Worm (Caenorhabditis elegans): Measurements from ENCODE around the gene F56B3.11.

F56B3.11 gene

DNA sequence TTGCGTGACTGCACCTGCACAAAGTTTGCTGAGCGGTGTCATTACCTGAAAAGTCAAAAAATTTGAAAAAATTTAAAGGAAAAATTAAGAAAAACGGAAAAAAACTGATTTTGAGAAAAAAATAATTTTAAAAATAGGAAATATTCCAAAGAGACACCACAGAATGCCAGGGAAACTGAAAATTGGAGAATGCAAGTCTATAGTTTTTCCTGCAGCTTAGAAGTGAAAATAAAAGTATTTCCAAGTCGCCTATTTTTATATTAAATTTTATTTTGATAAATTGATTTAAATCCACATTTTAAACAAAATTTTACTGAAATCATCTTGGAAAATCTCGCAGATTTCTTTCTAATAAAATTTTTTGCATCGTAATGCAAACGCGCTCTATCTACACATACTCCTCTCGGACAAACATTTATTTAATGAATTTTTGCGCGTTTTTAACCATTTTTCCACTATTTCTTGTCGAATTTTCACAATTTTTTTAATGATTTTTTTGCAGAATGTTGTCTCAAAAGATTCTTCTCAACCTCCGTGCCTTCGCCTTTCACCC is at the start of gene F56B3.11, which contains the start of gene ech-5:
Gene F56B3.11, minus strand, starts transcription at position 51 of the 553 bp plus-strand sequence.
Gene ech-5, plus strand, starts transcription at position 503 of the 553 bp plus-strand sequence.
- TF ChIP-seq unc-62 (GFP tag; optimal IDR thresholded peaks at IDR 0.05) = no peak

DNA sequence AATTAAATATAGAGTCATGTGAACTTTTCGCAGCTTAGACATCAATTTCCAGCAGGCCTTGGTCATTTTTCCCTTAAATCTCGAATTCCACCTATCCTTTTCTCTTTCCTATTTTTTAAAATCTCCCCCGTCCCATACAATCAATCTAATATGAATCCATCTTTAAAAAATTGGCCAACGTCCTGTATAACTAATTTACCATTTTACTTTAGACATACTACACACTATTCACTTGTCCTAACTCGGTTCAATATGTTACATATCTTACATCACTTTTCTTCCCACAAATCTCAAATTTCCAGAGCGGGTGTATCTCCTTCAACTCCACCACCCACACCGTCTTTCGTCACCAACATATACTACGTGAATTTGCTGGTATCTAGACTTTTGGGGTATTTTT is 48.8 kb upstream of the F56B3.11 start, which contains the start of gene lgc-33:
Gene lgc-33, plus strand, starts transcription at position 301 of the 400 bp plus-strand sequence.
- TF ChIP-seq unc-62 (GFP tag; optimal IDR thresholded peaks at IDR 0.05) = no peak

DNA sequence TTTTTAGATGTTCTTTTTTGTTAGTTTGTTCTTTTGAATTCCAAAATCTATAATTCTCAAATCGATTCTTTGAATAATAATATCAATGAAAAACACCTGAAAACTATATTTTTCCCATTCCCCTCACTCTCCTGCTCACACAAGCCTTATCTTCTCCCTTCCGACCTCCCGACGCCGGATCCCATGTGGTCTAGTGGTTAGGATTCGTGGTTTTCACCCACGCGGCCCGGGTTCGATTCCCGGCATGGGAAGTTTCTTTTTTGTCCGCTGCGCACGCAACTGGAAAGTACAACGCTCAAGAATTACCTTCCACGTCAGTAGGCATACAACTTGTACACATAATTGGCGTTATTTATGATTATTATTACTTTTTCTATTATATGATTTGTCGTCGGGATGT is 46.3 kb upstream of the F56B3.11 start:
- no peak for TF ChIP-seq unc-62 (GFP tag; optimal IDR thresholded peaks at IDR 0.05)

DNA sequence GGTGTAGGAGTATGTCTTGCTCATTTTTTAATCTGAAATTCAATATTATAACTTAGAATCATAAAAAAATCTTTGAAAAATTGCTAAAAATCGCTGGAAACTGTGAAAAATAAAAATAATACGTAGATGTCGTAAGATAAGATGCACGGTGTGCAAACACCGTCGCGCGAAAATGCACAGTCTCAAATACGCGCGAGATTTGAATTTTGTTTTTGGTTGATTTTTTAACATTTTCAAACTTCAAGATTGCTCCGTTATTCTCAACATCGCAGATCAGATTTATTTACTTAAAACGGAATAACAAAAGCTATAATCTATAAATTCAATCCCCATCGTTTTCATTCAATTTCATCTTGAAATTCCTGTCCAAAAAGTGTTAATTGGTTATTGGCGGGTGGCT is 45.7 kb upstream of the F56B3.11 start, which contains the start of gene Y55F3BR.6:
Gene Y55F3BR.6, minus strand, starts transcription at position 32 of the 400 bp plus-strand sequence.
- TF ChIP-seq unc-62 (GFP tag; optimal IDR thresholded peaks at IDR 0.05) = no peak

DNA sequence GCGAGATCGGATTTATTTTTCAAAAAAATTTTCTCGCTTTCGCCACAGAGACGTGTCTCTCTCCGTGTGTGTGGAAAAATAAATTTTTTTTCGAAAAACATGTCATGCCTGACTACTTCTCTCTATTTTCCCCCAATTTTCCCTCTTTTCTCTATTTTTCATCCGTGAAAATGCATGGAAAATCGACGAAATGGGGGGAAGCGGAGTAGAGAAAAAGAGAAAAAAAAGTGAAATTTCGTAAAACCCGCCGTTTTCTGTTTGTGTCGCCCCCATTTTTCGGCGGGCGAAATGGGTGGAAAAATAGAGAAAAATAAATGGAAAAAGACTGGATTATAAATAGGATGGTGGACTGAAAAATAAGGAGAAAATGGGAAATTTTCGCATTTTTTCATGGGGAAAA is 37.1 kb upstream of the F56B3.11 start:
- no peak for TF ChIP-seq unc-62 (GFP tag; optimal IDR thresholded peaks at IDR 0.05)

DNA sequence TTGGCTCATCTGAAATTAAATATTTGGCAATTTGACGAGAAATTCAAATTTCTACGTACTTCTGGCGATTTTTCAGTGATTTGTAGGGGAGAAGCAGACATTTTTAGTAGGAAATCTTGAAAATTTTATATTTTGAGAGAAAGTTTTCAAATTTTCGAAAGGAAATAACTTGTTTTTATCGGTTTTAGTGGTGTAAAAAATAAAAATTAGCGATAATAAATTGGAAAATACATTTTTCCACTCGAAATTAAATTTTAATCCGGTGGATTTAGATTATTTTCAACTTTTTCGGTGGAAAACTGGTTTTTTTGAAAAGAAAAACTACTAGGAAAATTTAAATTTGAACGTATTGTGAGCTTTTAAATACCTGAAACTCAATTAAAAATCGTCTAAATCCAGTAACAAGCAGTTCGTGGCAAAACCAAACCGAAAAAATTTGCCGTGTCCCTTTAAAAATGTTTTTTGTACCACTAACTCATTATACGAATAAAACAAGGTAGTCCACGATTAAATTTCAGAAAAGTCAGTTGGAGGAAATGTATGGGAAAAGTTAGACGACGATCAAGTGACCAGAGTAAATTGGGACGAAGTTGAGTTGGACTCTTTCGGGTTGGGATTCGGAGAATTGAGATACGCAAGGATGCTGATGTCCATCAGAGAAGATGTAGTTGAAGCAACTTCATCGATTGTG is 35.6 kb upstream of the F56B3.11 start, which contains the start of the genes madf-1 and Y55F3BR.10:
Gene madf-1, minus strand, starts transcription at position 101 of the 691 bp plus-strand sequence.
Gene Y55F3BR.10, plus strand, starts transcription at position 641 of the 691 bp plus-strand sequence.
- TF ChIP-seq unc-62 (GFP tag; optimal IDR thresholded peaks at IDR 0.05) = no peak

DNA sequence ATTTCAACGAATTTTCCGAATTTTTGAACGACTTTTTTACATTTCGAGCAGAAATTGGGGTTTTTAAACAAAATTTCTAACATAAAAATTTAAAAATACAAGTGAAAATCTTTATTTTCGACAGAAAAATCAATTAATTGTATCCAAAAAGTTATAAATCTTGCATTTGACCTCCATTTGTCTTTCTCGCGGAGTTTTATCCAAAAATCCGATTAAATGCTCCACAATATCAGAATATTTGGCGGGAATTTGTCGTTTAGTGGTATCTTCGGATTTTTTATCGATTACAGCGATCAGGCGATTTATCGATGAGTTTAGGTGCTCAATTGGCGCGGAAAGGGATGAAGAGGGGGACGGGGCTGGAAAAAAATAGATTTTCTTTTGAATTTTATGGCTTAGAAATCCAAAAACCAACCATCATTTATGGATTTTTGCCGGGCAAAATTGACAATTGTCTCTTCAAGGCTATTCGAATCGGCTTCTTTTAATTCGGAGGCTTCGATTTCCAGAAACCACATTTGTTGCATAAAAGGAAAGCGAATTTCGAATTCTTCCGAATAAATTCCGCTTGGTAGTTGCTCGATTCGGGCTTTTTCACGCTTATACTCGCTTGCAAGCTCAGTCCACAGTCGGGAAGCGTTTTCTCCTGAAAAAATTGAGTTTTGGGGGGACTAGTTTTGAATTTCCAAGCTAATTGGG is 34.0 kb upstream of the F56B3.11 start:
- TF ChIP-seq unc-62 (GFP tag; optimal IDR thresholded peaks at IDR 0.05) = no peak

DNA sequence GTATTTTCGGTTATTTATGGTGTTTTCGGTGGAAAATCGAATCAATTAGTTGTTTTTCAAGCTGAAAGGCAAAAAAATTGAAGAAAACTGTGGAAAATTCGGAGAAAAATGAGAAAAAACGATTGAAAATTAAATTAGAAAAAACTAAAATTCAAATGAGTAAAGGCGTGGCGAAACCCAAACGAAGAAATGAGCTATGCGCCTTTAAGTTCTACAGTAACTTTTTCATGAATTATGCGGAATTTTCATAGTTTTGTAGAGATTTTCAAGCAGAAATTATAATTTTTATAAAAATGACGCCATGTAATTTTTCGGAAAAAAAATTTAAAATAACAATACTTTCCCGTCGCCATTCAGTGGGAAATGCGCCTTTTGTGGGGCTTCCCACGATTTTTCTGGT is 33.3 kb upstream of the F56B3.11 start:
- no peak for TF ChIP-seq unc-62 (GFP tag; optimal IDR thresholded peaks at IDR 0.05)

DNA sequence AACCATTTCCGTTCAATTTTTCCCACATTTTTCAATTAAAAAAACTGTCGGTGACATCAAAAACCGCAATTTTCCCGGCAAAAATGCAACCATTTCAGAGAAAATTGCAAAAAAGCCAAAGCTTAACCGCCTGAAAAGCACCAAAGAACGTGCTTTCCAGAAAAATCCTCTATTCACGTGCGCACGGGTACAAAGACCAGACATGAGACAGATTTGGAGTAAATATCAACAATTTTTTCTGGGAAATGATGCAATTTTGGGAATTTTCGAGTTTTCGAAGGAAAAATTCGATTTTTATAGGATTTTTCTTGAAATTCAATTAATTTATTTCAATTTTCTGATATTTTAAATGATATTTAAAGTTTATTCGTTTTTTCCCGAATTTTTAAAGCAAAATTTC is 32.7 kb upstream of the F56B3.11 start:
- TF ChIP-seq unc-62 (GFP tag; optimal IDR thresholded peaks at IDR 0.05) = no peak

DNA sequence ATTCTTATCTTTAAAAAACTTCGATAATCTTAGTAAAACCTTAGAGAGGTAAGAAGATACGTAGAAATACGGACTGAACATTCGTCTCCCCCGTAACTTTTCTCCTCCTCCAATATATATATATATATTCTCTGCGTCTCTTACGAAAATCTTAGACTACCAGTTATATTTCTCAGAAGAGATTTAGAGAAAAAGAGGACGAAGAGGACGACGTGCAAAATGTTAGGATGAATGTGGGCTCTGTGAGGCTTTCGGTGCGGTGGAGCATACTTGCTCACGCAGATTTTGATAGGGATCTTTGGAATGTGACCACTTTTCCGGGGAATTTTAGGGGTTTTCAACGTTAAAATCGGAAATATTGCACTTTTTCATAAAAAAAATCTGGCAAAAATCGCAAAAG is 32.1 kb upstream of the F56B3.11 start:
- TF ChIP-seq unc-62 (GFP tag; optimal IDR thresholded peaks at IDR 0.05) = no peak

DNA sequence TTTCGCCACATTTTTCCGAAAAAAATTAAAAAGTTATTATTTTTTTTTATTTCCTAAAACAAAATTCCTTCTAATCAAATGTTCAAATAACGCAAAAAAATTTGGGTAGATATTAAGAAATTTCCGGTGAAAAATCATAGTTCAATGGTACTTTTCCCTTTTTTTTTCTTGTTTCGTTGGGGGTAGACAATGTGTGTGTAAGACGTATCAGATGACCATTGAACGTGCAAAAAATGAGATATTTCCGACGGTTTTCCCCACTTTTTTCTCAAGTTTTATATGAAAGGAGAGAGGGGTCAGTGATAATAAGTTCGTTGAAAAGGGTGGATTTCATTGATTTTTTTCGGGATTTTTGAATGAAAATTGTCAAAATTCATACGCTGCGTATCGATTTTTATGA is 29.8 kb upstream of the F56B3.11 start:
- TF ChIP-seq unc-62 (GFP tag; optimal IDR thresholded peaks at IDR 0.05) = no peak

DNA sequence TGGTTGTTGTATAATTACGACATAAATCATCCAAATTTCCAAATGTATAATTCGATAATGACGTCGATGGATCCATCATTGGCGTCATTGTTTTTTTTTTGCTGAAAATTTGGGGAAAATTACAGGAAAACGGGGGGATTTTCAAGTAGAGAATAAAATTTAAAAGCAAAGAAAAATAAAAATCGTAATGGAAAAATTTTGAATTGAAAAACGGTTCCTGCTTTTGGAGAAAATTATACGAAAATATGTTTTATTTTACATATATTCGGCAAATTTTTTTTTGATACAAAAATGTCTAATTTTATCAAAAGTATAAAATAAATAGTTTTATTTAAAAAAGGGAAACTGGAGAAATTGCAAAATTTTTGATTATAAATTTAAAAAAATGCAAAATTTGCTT is 28.5 kb upstream of the F56B3.11 start, which contains the start of gene zipt-15:
Gene zipt-15, minus strand, starts transcription at position 101 of the 400 bp plus-strand sequence.
- TF ChIP-seq unc-62 (GFP tag; optimal IDR thresholded peaks at IDR 0.05) = no peak

DNA sequence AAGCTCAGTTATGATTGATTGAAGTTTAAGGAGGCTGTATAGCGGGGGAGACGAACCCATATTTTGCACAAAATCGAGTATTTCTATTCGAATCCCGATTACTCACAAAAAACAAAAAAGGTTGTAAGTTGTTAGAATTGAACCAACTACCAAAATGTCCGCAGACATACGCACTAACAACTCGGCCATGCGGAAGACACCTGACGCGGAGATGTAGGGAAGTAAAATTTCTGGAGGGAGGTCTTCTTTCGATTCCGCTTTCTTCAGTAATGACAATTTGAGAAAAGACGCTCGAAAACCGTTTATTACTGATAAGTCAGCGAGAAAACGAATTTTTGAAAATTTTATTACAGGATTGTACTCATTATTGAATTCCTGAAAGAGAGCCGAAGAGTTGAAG is 21.5 kb upstream of the F56B3.11 start:
- no peak for TF ChIP-seq unc-62 (GFP tag; optimal IDR thresholded peaks at IDR 0.05)

DNA sequence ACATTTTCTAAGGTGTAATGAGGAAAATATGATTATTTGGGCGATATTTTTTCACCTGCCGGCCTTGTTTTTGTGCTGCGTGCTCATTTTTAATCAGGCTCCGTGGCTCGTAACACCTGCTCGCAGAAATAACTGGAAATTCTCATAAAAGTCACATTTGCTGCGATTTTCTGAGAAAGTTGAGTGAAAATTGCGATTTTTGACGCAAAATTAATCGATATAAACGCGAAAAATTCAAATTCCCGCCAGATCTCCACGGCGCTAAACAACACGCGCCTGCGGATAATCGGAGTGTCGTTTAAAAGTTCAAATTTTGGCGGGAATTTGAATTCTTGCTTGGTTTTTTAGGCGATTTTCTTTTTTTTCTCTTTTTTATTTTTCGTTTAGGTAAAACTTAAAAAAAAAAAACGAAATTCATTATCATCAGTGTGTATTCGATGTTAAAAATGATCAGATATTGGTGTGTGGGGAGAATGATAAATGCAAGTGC is 10.7 kb upstream of the F56B3.11 start, which contains the start of gene Y55F3BL.6:
Gene Y55F3BL.6, minus strand, starts transcription at position 51 of the 490 bp plus-strand sequence.
- no peak for TF ChIP-seq unc-62 (GFP tag; optimal IDR thresholded peaks at IDR 0.05)

DNA sequence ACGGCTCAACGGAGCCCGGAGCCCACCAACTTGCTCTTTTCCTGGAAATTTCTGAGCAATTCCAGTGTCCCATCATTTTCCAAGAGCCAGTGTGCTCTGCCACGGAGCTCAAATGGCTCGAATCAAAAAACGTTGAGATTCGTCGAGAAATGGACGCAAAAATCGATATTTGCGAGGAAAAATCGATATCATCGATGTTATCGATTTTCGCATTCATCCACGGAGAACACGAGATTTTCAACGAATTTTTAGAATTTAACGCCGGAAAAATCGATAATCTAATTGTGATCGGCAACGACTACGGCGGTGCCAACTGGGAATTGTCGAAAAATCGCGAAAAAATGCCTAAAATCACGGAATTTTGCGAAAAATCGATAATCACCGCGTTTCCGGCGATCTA is 9.3 kb upstream of the F56B3.11 start:
- no peak for TF ChIP-seq unc-62 (GFP tag; optimal IDR thresholded peaks at IDR 0.05)

DNA sequence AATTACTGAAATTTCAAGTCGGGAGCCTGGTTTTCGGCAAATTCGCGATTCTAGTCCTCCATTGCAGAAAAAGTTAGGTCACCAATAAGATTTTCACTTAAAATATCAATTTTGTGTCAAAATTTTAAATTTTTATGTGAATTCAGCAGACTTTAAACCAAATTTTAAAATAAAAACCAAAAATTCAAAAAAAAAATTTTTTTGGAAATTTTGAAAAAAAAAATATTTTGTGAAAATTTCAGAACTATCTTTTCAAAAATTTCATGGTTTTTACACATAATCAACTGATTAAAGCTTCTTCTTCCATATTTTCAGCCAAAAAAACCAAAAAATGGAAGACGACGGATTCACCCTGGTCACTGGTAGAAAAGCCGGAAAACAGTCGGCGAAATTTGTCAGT is 8.4 kb upstream of the F56B3.11 start, which contains the start of gene Y55F3BL.4:
Gene Y55F3BL.4, plus strand, starts transcription at position 301 of the 400 bp plus-strand sequence.
- TF ChIP-seq unc-62 (GFP tag; optimal IDR thresholded peaks at IDR 0.05) = no peak

Data from whole organism, dauer.